Worm (Caenorhabditis elegans): ENCODE results near the gene dpy-11.
A peak's percentile ranks its signal among the peaks of the same experiment; 100 is the strongest.

Gene dpy-11

DNA sequence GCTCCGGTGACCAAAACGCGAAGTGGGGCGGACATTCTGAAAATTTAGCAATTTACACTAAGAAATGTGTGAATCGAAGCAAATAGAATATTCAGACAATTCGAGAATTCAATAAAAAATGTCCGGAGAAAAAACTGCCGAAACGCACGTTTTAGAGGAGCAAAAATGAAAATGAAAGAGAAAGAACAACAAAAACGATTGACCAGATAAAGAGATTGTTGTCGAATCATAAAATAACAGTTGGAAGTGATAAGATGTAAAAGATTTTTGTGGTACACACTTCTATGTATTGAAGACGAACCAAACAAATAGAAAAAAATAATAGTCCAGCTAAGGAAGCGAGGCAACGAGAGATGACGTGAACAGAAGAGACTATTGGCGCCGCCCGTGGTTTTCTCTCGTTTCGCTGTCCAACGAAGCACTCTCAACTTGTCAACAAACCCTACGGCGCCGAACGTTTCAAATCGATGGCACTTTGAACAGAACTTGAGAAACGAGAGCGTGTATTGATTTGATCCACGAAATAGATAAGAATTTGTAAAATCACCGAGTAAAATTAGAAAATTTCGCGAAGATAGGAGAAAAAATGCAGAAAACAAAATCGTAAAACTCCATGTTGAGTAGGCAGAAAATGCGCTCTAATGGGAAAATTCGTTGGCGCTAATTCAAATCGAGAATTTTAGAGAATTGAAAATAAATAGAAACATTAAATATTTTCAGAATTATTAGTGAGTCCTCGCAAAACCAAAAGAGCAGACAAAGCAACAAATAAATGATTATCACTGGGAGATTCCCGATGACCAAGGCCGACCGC, 1.7 kb upstream of the dpy-11 start, which contains the start of gene mdh-1:
TSS of gene mdh-1 (minus strand) at position 36 of the 814 bp plus-strand sequence.
- TF ChIP-seq pha-4 (GFP tag; IDR thresholded peaks at IDR 0.05) (no peak), pha-4 (tag; optimal IDR thresholded peaks at IDR 0.05) (no peak), fkh-10 (GFP tag; optimal IDR thresholded peaks at IDR 0.05) (no peak), jun-1 (tag; optimal IDR thresholded peaks at IDR 0.05) (no peak), F10B5.3 (tag; optimal IDR thresholded peaks at IDR 0.05) (no peak), cey-2 (tag; optimal IDR thresholded peaks at IDR 0.05; ENCODE audit: borderline replicate concordance, insufficient read depth) (no peak), mep-1 (tag; optimal IDR thresholded peaks at IDR 0.05) (peak; percentile 12), R02D3.7 (tag; optimal IDR thresholded peaks at IDR 0.05) (no peak), lin-13 (GFP tag; optimal IDR thresholded peaks at IDR 0.05) (no peak), sdz-12 (GFP tag; optimal IDR thresholded peaks at IDR 0.05) (no peak), daf-12 (tag; optimal IDR thresholded peaks at IDR 0.05) (no peak), madf-9 (GFP tag; conservative IDR thresholded peaks at IDR 0.05) (0 out of 2 replicates have a peak, but pooled peaks have one; percentile 5), skn-1 (tag; optimal IDR thresholded peaks at IDR 0.05) (no peak), nhr-237 (tag; optimal IDR thresholded peaks at IDR 0.05) (no peak), nhr-76 (tag; optimal IDR thresholded peaks at IDR 0.05) (no peak), ZK337.2 (GFP tag; IDR thresholded peaks at IDR 0.05) (no peak), pqm-1 (tag; optimal IDR thresholded peaks at IDR 0.05) (peak; percentile 10), daf-16 (GFP tag; optimal IDR thresholded peaks at IDR 0.05) (no peak), daf-16 (tag; optimal IDR thresholded peaks at IDR 0.05) (peak; percentile 46), nhr-42 (GFP tag; IDR thresholded peaks at IDR 0.05) (no peak), dmd-8 (GFP tag; IDR thresholded peaks at IDR 0.05) (no peak), gei-8 (GFP tag; optimal IDR thresholded peaks at IDR 0.05) (no peak), hmg-1.1 (GFP tag; IDR thresholded peaks at IDR 0.05) (no peak; the same call in 1 of the 2 replicates), unc-39 (tag; optimal IDR thresholded peaks at IDR 0.05) (no peak), ceh-20 (GFP tag; IDR thresholded peaks at IDR 0.05) (no peak), mes-2 (tag; optimal IDR thresholded peaks at IDR 0.05; ENCODE audit: poor library complexity, severe bottlenecking) (peak; percentile 9), Y75B8A.6 (GFP tag; IDR thresholded peaks at IDR 0.05) (no peak), fos-1 (tag; optimal IDR thresholded peaks at IDR 0.05) (no peak), unc-62 (GFP tag; optimal IDR thresholded peaks at IDR 0.05 in 1 of 2) (peak in 1 of 2 experiments; percentile 97), unc-62 (tag; optimal IDR thresholded peaks at IDR 0.05) (no peak), spr-3 (GFP tag; optimal IDR thresholded peaks at IDR 0.05) (no peak), nhr-25 (tag; optimal IDR thresholded peaks at IDR 0.05; ENCODE audit: borderline replicate concordance, insufficient read depth) (no peak), F49E8.2 (tag; optimal IDR thresholded peaks at IDR 0.05; ENCODE audit: borderline replicate concordance) (no peak), php-3 (GFP tag; IDR thresholded peaks at IDR 0.05) (no peak), lin-29 (GFP tag; IDR thresholded peaks at IDR 0.05) (no peak), Y5F2A.4 (GFP tag; optimal IDR thresholded peaks at IDR 0.05) (no peak), zfp-3 (GFP tag; conservative IDR thresholded peaks at IDR 0.05) (peak; percentile 13; the same call in 1 of the 2 replicates), rbr-2 (tag; optimal IDR thresholded peaks at IDR 0.05) (no peak), T26A8.4 (GFP tag; IDR thresholded peaks at IDR 0.05) (no peak), ZK546.5 (tag; optimal IDR thresholded peaks at IDR 0.05) (no peak), lir-3 (tag; optimal IDR thresholded peaks at IDR 0.05) (no peak), daf-8 (GFP tag; IDR thresholded peaks at IDR 0.05) (no peak), ceh-62 (tag; optimal IDR thresholded peaks at IDR 0.05) (no peak), F37D6.2 (tag; optimal IDR thresholded peaks at IDR 0.05) (no peak), zag-1 (tag; optimal IDR thresholded peaks at IDR 0.05) (no peak), nhr-102 (tag; optimal IDR thresholded peaks at IDR 0.05) (no peak), aha-1 (tag) (peak; percentile 92), lim-7 (GFP tag; IDR thresholded peaks at IDR 0.05) (0 out of 2 replicates have a peak, but pooled peaks have one; percentile 25), zip-11 (GFP tag; IDR thresholded peaks at IDR 0.05) (no peak), daf-19 (GFP tag; conservative IDR thresholded peaks at IDR 0.05) (no peak), tag-97 (GFP tag; IDR thresholded peaks at IDR 0.05) (no peak)

Measured in whole organism, L4 larva.